Worm (Caenorhabditis elegans) whole organism, young adult: ENCODE measurements around the gene Y119D3B.14.

Experiments
- B0261.1 ChIP-seq: sonication (generic microtip); optimal IDR thresholded peaks from 2 replicates; lab custom pipeline; 2016; ENCODE audit warnings: mild to moderate bottlenecking, missing genetic modification characterization, moderate library complexity, missing compliant biosample characterization
- F55B11.4 ChIP-seq: sonication (generic microtip); optimal IDR thresholded peaks from 2 replicates; lab custom pipeline; 2016; ENCODE audit warnings: missing compliant biosample characterization, missing genetic modification characterization, borderline replicate concordance; ENCODE audit not compliant: insufficient read depth
- F57A8.1 ChIP-seq: fragments of 200-800 bp; sonication (Bioruptor generic); optimal IDR thresholded peaks from 2 replicates; lab custom pipeline; 2018; ENCODE audit warnings: mild to moderate bottlenecking, missing genetic modification characterization, moderate library complexity, missing compliant biosample characterization
- K11D2.4 ChIP-seq: fragments of 200-800 bp; sonication (Bioruptor generic); IDR thresholded peaks from 2 replicates; pipeline ENCODE4 v1.3.6; 2022; ENCODE audit warnings: missing genetic modification reagents, missing genetic modification characterization, missing compliant biosample characterization
- Y79H2A.3 ChIP-seq: fragments of 200-800 bp; sonication (Bioruptor generic); conservative IDR thresholded peaks from 2 replicates; pipeline ENCODE4 v1.3.6; 2022; ENCODE audit warnings: missing genetic modification reagents, missing genetic modification characterization, missing compliant biosample characterization
- attf-3 ChIP-seq: fragments of 200-800 bp; sonication (Bioruptor generic); conservative IDR thresholded peaks from 2 replicates; pipeline ENCODE4 v1.3.6; 2022; ENCODE audit warnings: missing genetic modification reagents, missing genetic modification characterization, missing compliant biosample characterization
- ccch-3 ChIP-seq: fragments of 200-800 bp; sonication (Bioruptor generic); optimal IDR thresholded peaks from 2 replicates; lab custom pipeline; 2018; ENCODE audit warnings: mild to moderate bottlenecking, missing genetic modification characterization, missing compliant biosample characterization
- cebp-1 ChIP-seq, 2 experiments: fragments of 200-800 bp in 1 of 2; sonication (Bioruptor generic) in 1 of 2; sonication (generic microtip) in 1 of 2; IDR thresholded peaks in 1 of 2; optimal IDR thresholded peaks in 1 of 2; 2 replicates each; pipeline versions ENCODE4 v1.3.6 to Lab custom; 2017 to 2022; ENCODE audit warnings: missing compliant biosample characterization in 2 of 2, missing genetic modification characterization in 2 of 2, mild to moderate bottlenecking in 1 of 2, missing genetic modification reagents in 1 of 2, moderate library complexity in 1 of 2
- ceh-100 ChIP-seq: fragments of 200-800 bp; sonication (Bioruptor generic); IDR thresholded peaks from 2 replicates; pipeline ENCODE4 v1.3.6; 2022; ENCODE audit warnings: missing genetic modification reagents, missing genetic modification characterization, missing compliant biosample characterization
- dox-1 ChIP-seq: fragments of 200-800 bp; sonication (Bioruptor generic); IDR thresholded peaks from 2 replicates; pipeline ENCODE4 v1.3.6; 2022; ENCODE audit warnings: missing genetic modification reagents, missing genetic modification characterization, missing compliant biosample characterization
- dpl-1 ChIP-seq: fragments of 150-350 bp; optimal IDR thresholded peaks from 2 replicates; lab custom pipeline; 2014; ENCODE audit warnings: missing biosample characterization, missing genetic modification reagents, missing genetic modification characterization
- efl-1 ChIP-seq: fragments of 150-350 bp; optimal IDR thresholded peaks from 2 replicates; lab custom pipeline; 2014; ENCODE audit warnings: missing biosample characterization, missing genetic modification reagents, missing genetic modification characterization
- ets-4 ChIP-seq: fragments of 200-800 bp; sonication (Bioruptor generic); optimal IDR thresholded peaks from 2 replicates; lab custom pipeline; 2018; ENCODE audit warnings: mild to moderate bottlenecking, missing genetic modification characterization, missing compliant biosample characterization
- gei-17 ChIP-seq: fragments of 200-800 bp; sonication (Bioruptor generic); optimal IDR thresholded peaks from 2 replicates; lab custom pipeline; 2018; ENCODE audit warnings: mild to moderate bottlenecking, missing genetic modification characterization, missing compliant biosample characterization
- hlh-12 ChIP-seq: sonication (generic microtip); optimal IDR thresholded peaks from 2 replicates; lab custom pipeline; 2016; ENCODE audit warnings: missing genetic modification characterization, missing compliant biosample characterization
- hmg-1.2 ChIP-seq: fragments of 200-800 bp; sonication (Bioruptor generic); IDR thresholded peaks from 2 replicates; pipeline ENCODE4 v1.3.6; 2022; ENCODE audit warnings: missing genetic modification reagents, missing genetic modification characterization, missing compliant biosample characterization
- hrde-1 ChIP-seq: sonication (generic microtip); optimal IDR thresholded peaks from 2 replicates; lab custom pipeline; 2016; ENCODE audit warnings: missing genetic modification characterization, mild to moderate bottlenecking, missing compliant biosample characterization, moderate library complexity, missing genotype, missing genetic modification reagents, borderline replicate concordance
- lag-1 ChIP-seq: fragments of 200-800 bp; sonication (Bioruptor generic); IDR thresholded peaks from 2 replicates; pipeline ENCODE4 v1.3.6; 2022; ENCODE audit warnings: missing genetic modification reagents, missing genetic modification characterization, missing compliant biosample characterization
- let-607 ChIP-seq, 2 experiments: fragments of 200-800 bp in 1 of 2; sonication (Bioruptor generic) in 1 of 2; sonication (generic microtip) in 1 of 2; optimal IDR thresholded peaks; 2 replicates each; lab custom pipeline; 2016 to 2018; ENCODE audit warnings: mild to moderate bottlenecking in 2 of 2, missing compliant biosample characterization in 2 of 2, missing genetic modification characterization in 2 of 2, moderate library complexity in 2 of 2, missing genotype in 1 of 2
- lin-40 ChIP-seq: sonication (generic microtip); optimal IDR thresholded peaks from 2 replicates; lab custom pipeline; 2016; ENCODE audit warnings: missing genetic modification characterization, mild to moderate bottlenecking, missing compliant biosample characterization, missing genotype, missing genetic modification reagents
- lin-54 ChIP-seq: fragments of 200-800 bp; sonication (Bioruptor generic); optimal IDR thresholded peaks from 2 replicates; lab custom pipeline; 2018; ENCODE audit warnings: mild to moderate bottlenecking, missing genetic modification characterization, missing compliant biosample characterization
- lsy-27 ChIP-seq: sonication (generic microtip); optimal IDR thresholded peaks from 2 replicates; lab custom pipeline; 2017; ENCODE audit warnings: missing genetic modification characterization, mild to moderate bottlenecking, missing compliant biosample characterization, antibody characterized with exemption, missing genotype, borderline replicate concordance; ENCODE audit not compliant: insufficient read depth
- madf-10 ChIP-seq: sonication (generic microtip); optimal IDR thresholded peaks from 2 replicates; lab custom pipeline; 2016; ENCODE audit warnings: mild to moderate bottlenecking, missing genetic modification characterization, missing compliant biosample characterization
- madf-6 ChIP-seq: fragments of 200-800 bp; sonication (Bioruptor generic); IDR thresholded peaks from 2 replicates; pipeline ENCODE4 v1.3.6; 2022; ENCODE audit warnings: missing genetic modification reagents, missing genetic modification characterization, missing compliant biosample characterization
- madf-8 ChIP-seq: fragments of 200-800 bp; sonication (Bioruptor generic); conservative IDR thresholded peaks from 2 replicates; pipeline ENCODE4 v1.3.6; 2022; ENCODE audit warnings: missing genetic modification reagents, missing genetic modification characterization, missing compliant biosample characterization
- nfya-2 ChIP-seq: fragments of 200-800 bp; sonication (Bioruptor generic); IDR thresholded peaks from 2 replicates; pipeline ENCODE4 v1.3.6; 2022; ENCODE audit warnings: missing genetic modification reagents, missing genetic modification characterization, missing compliant biosample characterization
- nhr-27 ChIP-seq: fragments of 200-800 bp; sonication (Bioruptor generic); optimal IDR thresholded peaks from 2 replicates; lab custom pipeline; 2018; ENCODE audit warnings: mild to moderate bottlenecking, missing genetic modification characterization, moderate library complexity, missing compliant biosample characterization
- nhr-80 ChIP-seq: sonication (generic microtip); optimal IDR thresholded peaks from 2 replicates; lab custom pipeline; 2016; ENCODE audit warnings: missing genetic modification characterization, missing compliant biosample characterization
- pha-4 ChIP-seq: fragments of 150-350 bp; sonication (generic microtip); optimal IDR thresholded peaks from 2 replicates; lab custom pipeline; 2014; ENCODE audit warnings: missing biosample characterization, missing genetic modification reagents, missing genetic modification characterization
- rcor-1 ChIP-seq: fragments of 200-800 bp; sonication (Bioruptor generic); IDR thresholded peaks from 2 replicates; pipeline ENCODE4 v1.3.6; 2022; ENCODE audit warnings: missing genetic modification reagents, missing genetic modification characterization, missing compliant biosample characterization
- sdz-38 ChIP-seq: sonication (generic microtip); optimal IDR thresholded peaks from 2 replicates; lab custom pipeline; 2016; ENCODE audit warnings: missing genotype, missing genetic modification characterization, missing compliant biosample characterization
- snpc-1.3 ChIP-seq: sonication (generic microtip); optimal IDR thresholded peaks from 2 replicates; lab custom pipeline; 2017; ENCODE audit warnings: missing genetic modification characterization, mild to moderate bottlenecking, missing compliant biosample characterization, antibody characterized with exemption, moderate library complexity, missing genotype, missing genetic modification reagents; ENCODE audit not compliant: insufficient read depth
- tlf-1 ChIP-seq: fragments of 200-800 bp; sonication (Bioruptor generic); optimal IDR thresholded peaks from 2 replicates; lab custom pipeline; 2018; ENCODE audit warnings: mild to moderate bottlenecking, missing genetic modification characterization, missing compliant biosample characterization
- zfh-2 ChIP-seq: fragments of 200-800 bp; sonication (Bioruptor generic); conservative IDR thresholded peaks from 2 replicates; pipeline ENCODE4 v1.3.6; 2022; ENCODE audit warnings: missing genetic modification reagents, missing genetic modification characterization, missing compliant biosample characterization
- ztf-18 ChIP-seq: sonication (generic microtip); optimal IDR thresholded peaks from 2 replicates; lab custom pipeline; 2016; ENCODE audit warnings: missing genotype, mild to moderate bottlenecking, missing genetic modification characterization, missing compliant biosample characterization
- ztf-22 ChIP-seq: fragments of 200-800 bp; sonication (Bioruptor generic); optimal IDR thresholded peaks from 2 replicates; lab custom pipeline; 2018; ENCODE audit warnings: mild to moderate bottlenecking, missing genetic modification characterization, moderate library complexity, missing compliant biosample characterization
- ztf-28 ChIP-seq: fragments of 200-800 bp; sonication (Bioruptor generic); IDR thresholded peaks from 2 replicates; pipeline ENCODE4 v1.3.6; 2022; ENCODE audit warnings: missing genetic modification reagents, missing genetic modification characterization, missing compliant biosample characterization
- ztf-6 ChIP-seq: fragments of 200-800 bp; sonication (Bioruptor generic); IDR thresholded peaks from 2 replicates; pipeline ENCODE4 v1.3.6; 2022; ENCODE audit warnings: missing genetic modification reagents, missing genetic modification characterization, missing compliant biosample characterization

Gene Y119D3B.14

DNA sequence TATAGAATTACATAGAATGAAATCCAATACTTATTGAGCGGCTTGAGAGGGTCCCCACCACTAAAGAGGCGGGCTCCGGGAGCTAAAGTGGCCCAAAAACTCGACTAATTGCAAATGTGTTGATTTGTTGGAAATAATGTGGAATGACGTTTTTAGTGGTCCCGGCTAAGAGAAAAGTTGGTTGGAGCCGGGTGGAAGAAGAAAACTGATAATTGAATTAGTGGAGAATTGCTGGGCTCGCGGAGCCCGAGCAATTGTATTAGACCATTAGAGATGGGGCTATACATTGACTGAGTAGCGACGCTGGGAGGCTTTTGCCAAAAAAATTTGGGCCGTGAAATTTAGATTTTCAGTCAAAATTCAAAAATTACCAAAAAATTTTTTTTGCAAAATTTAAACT is 32.0 kb upstream of the Y119D3B.14 start:
- no peak for TF ChIP-seq cebp-1 (GFP tag; IDR thresholded peaks at IDR 0.05; lab: Robert Waterston, UW)
- TF ChIP-seq cebp-1 (tag; optimal IDR thresholded peaks at IDR 0.05; lab: Kevin White, UChicago) = no peak
- TF ChIP-seq rcor-1 (GFP tag; lab: Robert Waterston, UW) = no peak
- TF ChIP-seq B0261.1 (tag; lab: Kevin White, UChicago) = no peak
- no peak for TF ChIP-seq ztf-6 (GFP tag; lab: Robert Waterston, UW)

DNA sequence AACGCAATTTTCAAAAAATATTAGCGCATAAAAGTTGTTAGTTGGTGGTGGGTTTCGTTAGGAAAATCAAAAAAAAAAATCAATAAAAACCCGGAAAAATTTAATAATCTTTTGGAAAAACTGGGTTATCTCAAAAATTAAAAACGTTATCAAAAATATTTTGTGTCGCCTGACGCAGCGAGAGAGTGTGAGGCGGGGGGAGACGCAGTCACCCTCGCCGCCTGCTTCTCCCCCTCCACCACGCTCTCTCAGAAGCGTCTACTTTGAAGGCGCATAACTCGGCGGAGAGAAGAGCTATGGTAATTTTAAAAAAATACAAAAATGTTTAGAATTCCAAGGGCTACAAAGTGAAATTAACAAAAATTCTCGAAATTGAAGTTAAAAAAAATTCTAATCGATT is 31.5 kb upstream of the Y119D3B.14 start:
- peak; percentile 66 for TF ChIP-seq zfh-2 (GFP tag; lab: Robert Waterston, UW)
- TF ChIP-seq madf-6 (GFP tag; lab: Robert Waterston, UW) = no peak
- peak; percentile 76 for TF ChIP-seq hmg-1.2

DNA sequence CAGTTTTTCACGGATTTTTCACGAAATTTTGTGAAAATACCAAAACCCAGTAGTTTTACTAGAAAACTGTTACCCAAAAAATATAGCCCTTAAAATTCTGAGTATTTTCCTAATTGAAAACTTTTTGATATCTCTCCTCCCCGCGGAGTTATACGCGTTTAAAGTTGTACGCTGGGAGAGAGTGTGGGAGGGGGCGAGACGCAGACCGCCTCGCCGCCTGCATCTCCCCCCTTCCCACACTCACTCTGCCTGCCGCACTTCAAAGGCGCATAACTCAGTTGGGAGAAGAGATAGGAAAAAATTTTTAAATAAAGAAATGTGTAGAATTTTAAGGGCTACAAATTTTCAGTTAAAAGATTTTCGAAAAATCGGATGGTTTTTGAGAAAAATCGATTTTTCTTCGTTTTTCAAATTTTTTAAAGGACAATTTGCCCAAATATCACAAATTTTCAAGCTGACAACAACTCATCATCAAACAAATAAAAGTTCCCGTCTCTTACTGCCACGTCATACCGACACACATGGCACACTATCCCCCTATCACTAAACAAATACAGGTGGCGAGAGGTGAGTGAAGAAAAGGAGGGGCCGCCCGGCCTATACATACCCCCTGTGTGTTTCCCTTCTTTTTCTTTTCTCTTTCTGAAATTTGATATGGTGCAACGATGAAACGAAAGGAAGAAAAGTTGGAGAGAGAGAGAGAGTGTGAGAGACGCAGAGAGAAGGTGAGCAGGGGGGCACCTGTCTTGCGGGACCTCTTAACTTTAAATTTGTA is 29.9 kb upstream of the Y119D3B.14 start:
- TF ChIP-seq K11D2.4 (GFP tag; lab: Robert Waterston, UW) (no peak), hmg-1.2 (peak; percentile 91), ztf-18 (no peak), nhr-80 (tag; lab: Kevin White, UChicago) (peak; percentile 56), Y79H2A.3 (GFP tag; lab: Robert Waterston, UW) (no peak), attf-3 (no peak), nhr-27 (tag; lab: Kevin White, UChicago) (no peak), cebp-1 (GFP tag; IDR thresholded peaks at IDR 0.05; lab: Robert Waterston, UW) (no peak), cebp-1 (tag; optimal IDR thresholded peaks at IDR 0.05; lab: Kevin White, UChicago) (peak; percentile 30), let-607 (tag; optimal IDR thresholded peaks at IDR 0.05; lab: Kevin White, UChicago) (peak; percentile 56 to 70), F55B11.4 (tag; lab: Kevin White, UChicago) (no peak), snpc-1.3 (tag; lab: Kevin White, UChicago) (no peak), ceh-100 (GFP tag; lab: Robert Waterston, UW) (no peak), ztf-28 (GFP tag; lab: Robert Waterston, UW) (no peak), madf-6 (GFP tag; lab: Robert Waterston, UW) (no peak)

DNA sequence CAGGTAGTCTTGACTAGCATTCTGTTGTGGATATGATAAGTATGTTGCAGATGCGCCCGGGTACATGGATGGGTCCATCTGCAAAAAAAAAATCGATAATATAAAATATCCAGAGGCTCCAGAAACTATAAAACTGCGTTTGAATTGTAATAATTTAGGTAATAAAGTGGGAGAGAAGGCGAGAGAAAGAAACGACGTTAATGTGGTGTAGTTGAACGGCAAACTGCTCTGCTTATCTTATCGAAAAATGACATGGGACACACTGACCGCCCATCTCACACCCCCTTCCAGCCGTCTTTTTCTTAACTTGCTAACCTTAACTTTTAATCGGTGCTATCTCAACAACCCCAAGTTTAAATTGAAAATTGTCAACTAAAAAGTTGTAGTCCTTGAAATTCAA is 28.4 kb upstream of the Y119D3B.14 start:
- no peak for TF ChIP-seq ztf-22
- TF ChIP-seq dpl-1 (GFP tag; lab: Kevin White, UChicago) = no peak
- TF ChIP-seq nfya-2 = no peak
- TF ChIP-seq nhr-80 (tag; lab: Kevin White, UChicago) = peak; percentile 80

DNA sequence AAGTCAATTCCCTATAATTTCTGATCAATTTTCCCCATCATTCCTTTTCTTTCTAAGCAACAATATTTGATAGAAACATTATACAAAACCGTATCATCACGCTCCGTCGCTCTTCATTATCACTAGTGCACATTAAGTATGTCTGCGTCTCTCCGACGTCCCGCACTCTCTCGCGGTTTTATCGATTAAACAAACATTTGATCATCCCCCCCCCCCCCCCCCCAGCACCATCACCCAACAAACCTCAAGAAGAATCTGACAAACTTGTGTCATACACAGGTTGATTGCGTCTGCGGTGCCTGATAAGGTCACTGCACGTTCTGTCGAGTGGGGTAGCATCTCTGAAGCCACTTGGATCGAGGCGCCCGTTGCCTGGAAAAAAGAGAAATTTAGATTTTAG is 26.4 kb upstream of the Y119D3B.14 start:
- TF ChIP-seq cebp-1 (GFP tag; IDR thresholded peaks at IDR 0.05; lab: Robert Waterston, UW) (no peak), cebp-1 (tag; optimal IDR thresholded peaks at IDR 0.05; lab: Kevin White, UChicago) (peak; percentile 19), F57A8.1 (GFP tag; lab: Kevin White, UChicago) (no peak), nhr-27 (tag; lab: Kevin White, UChicago) (no peak), ccch-3 (no peak), lag-1 (GFP tag; lab: Robert Waterston, UW) (no peak), hlh-12 (tag; lab: Kevin White, UChicago) (no peak), gei-17 (GFP tag; lab: Kevin White, UChicago) (no peak), pha-4 (tag; lab: Kevin White, UChicago) (no peak), lin-54 (no peak), lin-40 (tag; lab: Kevin White, UChicago) (no peak), sdz-38 (tag; lab: Kevin White, UChicago) (no peak), madf-10 (no peak), tlf-1 (GFP tag; lab: Kevin White, UChicago) (peak; percentile 21), madf-8 (no peak), dox-1 (peak; percentile 40; the same call in 1 of the 2 replicates), efl-1 (GFP tag; lab: Kevin White, UChicago) (no peak), ceh-100 (GFP tag; lab: Robert Waterston, UW) (no peak), lsy-27 (no peak), hrde-1 (tag; lab: Kevin White, UChicago) (no peak), ets-4 (GFP tag; lab: Kevin White, UChicago) (peak; percentile 57)
